Worm (Caenorhabditis elegans) whole organism, L3 larva: ENCODE data around the gene cyp-25A3.

ENCODE experiments used
- R02D3.7 ChIP-seq: fragments of 150-350 bp; optimal IDR thresholded peaks from 2 replicates; lab custom pipeline; 2014; ENCODE audit warnings: missing biosample characterization, missing genetic modification characterization
- ZK546.5 ChIP-seq: sonication (generic microtip); optimal IDR thresholded peaks from 2 replicates; lab custom pipeline; 2017; ENCODE audit warnings: missing biosample characterization, missing genetic modification characterization
- ama-1 ChIP-seq: fragments of 150-350 bp; optimal IDR thresholded peaks from 2 replicates; lab custom pipeline; 2018
- ceh-16 ChIP-seq: sonication (generic microtip); optimal IDR thresholded peaks from 2 replicates; lab custom pipeline; 2017; ENCODE audit warnings: missing biosample characterization, missing genetic modification characterization
- ceh-82 ChIP-seq: fragments of 150-350 bp; optimal IDR thresholded peaks from 2 replicates; lab custom pipeline; 2014; ENCODE audit warnings: missing biosample characterization, missing genetic modification characterization
- ceh-9 ChIP-seq: sonication (generic microtip); optimal IDR thresholded peaks from 2 replicates; lab custom pipeline; 2018; ENCODE audit warnings: missing biosample characterization, missing genetic modification characterization
- daf-12 ChIP-seq: fragments of 150-350 bp; optimal IDR thresholded peaks from 2 replicates; lab custom pipeline; 2014; ENCODE audit warnings: missing biosample characterization, missing genetic modification reagents, missing genetic modification characterization
- egl-5 ChIP-seq: fragments of 150-350 bp; optimal IDR thresholded peaks from 2 replicates; lab custom pipeline; 2017; ENCODE audit warnings: missing biosample characterization, missing genetic modification reagents, missing genetic modification characterization, inconsistent platforms
- elt-1 ChIP-seq: fragments of 150-350 bp; optimal IDR thresholded peaks from 2 replicates; lab custom pipeline; 2014; ENCODE audit warnings: missing biosample characterization, missing genetic modification characterization
- elt-2 ChIP-seq: sonication (generic microtip); optimal IDR thresholded peaks from 2 replicates; lab custom pipeline; 2016; ENCODE audit warnings: missing genetic modification reagents, mild to moderate bottlenecking, missing genetic modification characterization, missing compliant biosample characterization
- elt-3 ChIP-seq, 3 experiments: fragments of 150-350 bp in 1 of 3; sonication (generic microtip) in 2 of 3; optimal IDR thresholded peaks; 2 replicates in 2 of 3; 4 replicates in 1 of 3; lab custom pipeline; 2014 to 2017; ENCODE audit warnings: missing biosample characterization in 3 of 3, missing genetic modification characterization in 3 of 3
- eor-1 ChIP-seq, 2 experiments: fragments of 150-350 bp; optimal IDR thresholded peaks; 2 replicates each; lab custom pipeline; 2014 to 2018; ENCODE audit warnings: missing biosample characterization in 2 of 2, missing genetic modification characterization in 2 of 2
- fkh-2 ChIP-seq: fragments of 150-350 bp; optimal IDR thresholded peaks from 2 replicates; lab custom pipeline; 2014; ENCODE audit warnings: missing biosample characterization, missing genetic modification reagents, missing genetic modification characterization
- fos-1 ChIP-seq: fragments of 150-350 bp; optimal IDR thresholded peaks from 2 replicates; lab custom pipeline; 2014; ENCODE audit warnings: missing biosample characterization, missing genetic modification characterization
- jun-1 ChIP-seq: fragments of 150-350 bp; optimal IDR thresholded peaks from 2 replicates; lab custom pipeline; 2014; ENCODE audit warnings: missing biosample characterization, missing genetic modification reagents, missing genetic modification characterization
- lin-15B ChIP-seq: fragments of 150-350 bp; optimal IDR thresholded peaks from 2 replicates; lab custom pipeline; 2014; ENCODE audit warnings: missing biosample characterization, missing genetic modification characterization
- lin-39 ChIP-seq: fragments of 150-350 bp; optimal IDR thresholded peaks from 2 replicates; lab custom pipeline; 2018; ENCODE audit warnings: missing biosample characterization, missing genetic modification reagents, missing genetic modification characterization
- lsy-12 ChIP-seq: sonication (generic microtip); optimal IDR thresholded peaks from 2 replicates; lab custom pipeline; 2016; ENCODE audit warnings: mild to moderate bottlenecking, missing genetic modification characterization, missing compliant biosample characterization
- mdl-1 ChIP-seq: fragments of 150-350 bp; optimal IDR thresholded peaks from 2 replicates; lab custom pipeline; 2014; ENCODE audit warnings: missing biosample characterization, missing genetic modification characterization
- mml-1 ChIP-seq: fragments of 150-350 bp; sonication (generic microtip); optimal IDR thresholded peaks from 3 replicates; lab custom pipeline; 2014; ENCODE audit warnings: missing biosample characterization, missing genetic modification characterization
- nfya-1 ChIP-seq: sonication (generic microtip); optimal IDR thresholded peaks from 2 replicates; lab custom pipeline; 2017; ENCODE audit warnings: missing genetic modification characterization, mild to moderate bottlenecking, missing compliant biosample characterization, antibody characterized with exemption, moderate library complexity; ENCODE audit not compliant: insufficient read depth
- nhr-23 ChIP-seq: fragments of 150-350 bp; optimal IDR thresholded peaks from 2 replicates; lab custom pipeline; 2014; ENCODE audit warnings: missing biosample characterization, missing genetic modification reagents, missing genetic modification characterization
- nhr-237 ChIP-seq: fragments of 150-350 bp; optimal IDR thresholded peaks from 2 replicates; lab custom pipeline; 2014; ENCODE audit warnings: missing biosample characterization, missing genetic modification characterization
- nhr-25 ChIP-seq: sonication (generic microtip); optimal IDR thresholded peaks from 2 replicates; lab custom pipeline; 2017; ENCODE audit warnings: missing biosample characterization, missing genetic modification characterization
- nhr-28 ChIP-seq: fragments of 150-350 bp; optimal IDR thresholded peaks from 2 replicates; lab custom pipeline; 2014; ENCODE audit warnings: missing biosample characterization, missing genetic modification characterization
- nhr-43 ChIP-seq: sonication (generic microtip); optimal IDR thresholded peaks from 2 replicates; lab custom pipeline; 2016; ENCODE audit warnings: mild to moderate bottlenecking, missing genetic modification characterization, missing compliant biosample characterization; ENCODE audit not compliant: poor library complexity, severe bottlenecking
- pha-4 ChIP-seq: fragments of 150-350 bp; optimal IDR thresholded peaks from 2 replicates; lab custom pipeline; 2014; ENCODE audit warnings: missing biosample characterization, missing genetic modification reagents, missing genetic modification characterization
- pqm-1 ChIP-seq: fragments of 150-350 bp; optimal IDR thresholded peaks from 2 replicates; lab custom pipeline; 2017; ENCODE audit warnings: missing biosample characterization, missing genetic modification characterization, inconsistent platforms
- sea-2 ChIP-seq: fragments of 150-350 bp; sonication (generic microtip); optimal IDR thresholded peaks from 4 replicates; lab custom pipeline; 2014; ENCODE audit warnings: missing biosample characterization, missing genetic modification reagents, missing genetic modification characterization
- skn-1 ChIP-seq: fragments of 150-350 bp; optimal IDR thresholded peaks from 2 replicates; lab custom pipeline; 2014; ENCODE audit warnings: missing biosample characterization, missing genetic modification characterization
- snpc-4 ChIP-seq: fragments of 150-350 bp; optimal IDR thresholded peaks from 2 replicates; lab custom pipeline; 2014; ENCODE audit warnings: missing biosample characterization, missing genetic modification characterization
- tbx-2 ChIP-seq: sonication (generic microtip); optimal IDR thresholded peaks from 2 replicates; lab custom pipeline; 2016; ENCODE audit warnings: mild to moderate bottlenecking, missing genetic modification characterization, missing compliant biosample characterization
- unc-39 ChIP-seq: sonication (generic microtip); optimal IDR thresholded peaks from 4 replicates; lab custom pipeline; 2017; ENCODE audit warnings: missing biosample characterization, missing genetic modification characterization
- unc-62 ChIP-seq: fragments of 150-350 bp; sonication (generic microtip); optimal IDR thresholded peaks from 4 replicates; lab custom pipeline; 2014; ENCODE audit warnings: missing biosample characterization, missing genetic modification reagents, missing genetic modification characterization
- zag-1 ChIP-seq: fragments of 150-350 bp; optimal IDR thresholded peaks from 2 replicates; lab custom pipeline; 2014; ENCODE audit warnings: missing biosample characterization, missing genetic modification characterization

The cyp-25A3 gene

DNA sequence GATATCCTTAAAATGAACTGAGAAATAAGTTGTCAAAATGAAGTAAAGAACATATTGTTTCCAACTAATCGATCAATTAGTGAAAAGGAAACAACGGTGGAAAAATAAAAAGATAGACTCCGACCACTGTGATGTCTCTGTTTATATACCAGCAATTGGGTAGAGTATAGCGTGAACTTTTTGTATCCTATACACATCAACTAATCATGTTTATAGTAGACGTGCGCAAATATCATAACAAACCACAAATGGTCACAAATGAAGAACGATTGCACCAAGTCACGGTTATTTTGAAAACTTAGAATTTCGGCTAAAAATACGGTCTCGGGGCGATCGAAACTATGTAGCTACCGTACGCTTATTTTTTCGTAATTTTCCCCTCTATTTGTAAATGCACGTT lies at the start of gene cyp-25A3:
Gene cyp-25A3, minus strand, starts transcription at position 101 of the 400 bp plus-strand sequence.
- no peak for TF ChIP-seq fos-1 (tag; lab: Kevin White, UChicago)
- TF ChIP-seq elt-1, result no peak
- TF ChIP-seq sea-2 (GFP tag; lab: Kevin White, UChicago), result no peak
- TF ChIP-seq elt-3 (tag; optimal IDR thresholded peaks at IDR 0.05; lab: Kevin White, UChicago), result no peak
- TF ChIP-seq mdl-1 (tag; lab: Kevin White, UChicago), result no peak
- no peak for TF ChIP-seq ceh-16
- TF ChIP-seq nhr-43 (tag; lab: Kevin White, UChicago), result no peak
- no peak for TF ChIP-seq ama-1 (lab: Kevin White, UChicago)
- TF ChIP-seq egl-5 (tag; lab: Kevin White, UChicago), result no peak
- TF ChIP-seq lsy-12, result no peak
- TF ChIP-seq nhr-237, result no peak
- no peak for TF ChIP-seq R02D3.7 (tag; lab: Kevin White, UChicago)
- no peak for TF ChIP-seq mml-1 (tag; lab: Kevin White, UChicago)

DNA sequence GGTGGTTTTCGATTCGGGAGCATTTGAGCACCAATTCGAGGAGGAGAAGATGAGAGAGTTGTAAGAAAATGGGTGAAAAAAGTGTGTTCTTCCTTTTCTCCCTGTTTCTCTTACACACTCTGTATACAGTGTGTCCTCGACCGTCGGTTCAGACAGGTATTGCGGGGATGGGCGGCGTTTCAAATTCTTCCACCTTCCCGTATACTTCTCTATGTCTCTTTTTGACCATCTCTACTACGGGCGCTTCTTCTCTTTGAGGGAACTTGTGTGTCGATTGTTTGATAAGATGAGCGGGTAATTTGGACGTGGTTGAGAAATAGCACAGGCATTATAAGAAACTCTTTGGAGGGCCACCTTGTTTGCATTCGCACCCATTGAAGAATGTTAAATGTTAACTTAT lies 48.1 kb upstream of the cyp-25A3 start:
- TF ChIP-seq pqm-1, result peak; percentile 38
- TF ChIP-seq lin-15B, result peak; percentile 96
- no peak for TF ChIP-seq ceh-9
- TF ChIP-seq elt-2 (tag; lab: Kevin White, UChicago), result peak; percentile 66
- no peak for TF ChIP-seq egl-5 (tag; lab: Kevin White, UChicago)
- peak; percentile 79 for TF ChIP-seq pha-4 (tag; lab: Kevin White, UChicago)
- TF ChIP-seq nhr-23, result peak; percentile 43
- TF ChIP-seq nfya-1, result peak; percentile 35
- peak; percentile 53 for TF ChIP-seq nhr-25 (tag; lab: Kevin White, UChicago)

DNA sequence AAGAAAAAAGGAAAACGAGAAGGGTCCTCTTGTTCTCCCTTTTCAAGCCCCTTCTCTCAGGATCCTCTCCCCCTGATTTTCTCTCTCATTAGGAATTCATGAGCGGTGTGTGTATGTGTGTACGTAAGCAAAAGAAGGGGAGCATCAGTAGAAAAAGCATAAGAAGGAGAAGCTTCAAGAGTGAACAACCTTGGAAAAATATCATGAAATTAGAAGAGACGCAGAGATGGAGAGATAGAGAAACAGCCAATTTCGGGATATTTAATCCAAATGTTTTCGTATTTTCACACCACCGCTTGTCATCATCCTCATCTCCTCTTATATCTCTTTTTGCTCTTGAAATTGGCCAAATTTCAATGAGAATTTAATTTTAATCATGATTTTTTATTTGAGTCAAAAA lies 43.6 kb upstream of the cyp-25A3 start:
- no peak for TF ChIP-seq ama-1 (lab: Kevin White, UChicago)
- TF ChIP-seq egl-5 (tag; lab: Kevin White, UChicago), result no peak
- no peak for TF ChIP-seq ceh-82 (tag; lab: Kevin White, UChicago)
- no peak for TF ChIP-seq elt-2 (tag; lab: Kevin White, UChicago)
- no peak for TF ChIP-seq fkh-2 (tag; lab: Kevin White, UChicago)
- TF ChIP-seq nhr-28 (tag; lab: Kevin White, UChicago), result no peak
- TF ChIP-seq zag-1 (tag; lab: Kevin White, UChicago), result no peak
- no peak for TF ChIP-seq snpc-4 (tag; lab: Kevin White, UChicago)
- TF ChIP-seq jun-1 (tag; lab: Kevin White, UChicago), result no peak
- TF ChIP-seq mdl-1 (tag; lab: Kevin White, UChicago), result no peak
- TF ChIP-seq eor-1 (tag; optimal IDR thresholded peaks at IDR 0.05; lab: Kevin White, UChicago), result no peak

DNA sequence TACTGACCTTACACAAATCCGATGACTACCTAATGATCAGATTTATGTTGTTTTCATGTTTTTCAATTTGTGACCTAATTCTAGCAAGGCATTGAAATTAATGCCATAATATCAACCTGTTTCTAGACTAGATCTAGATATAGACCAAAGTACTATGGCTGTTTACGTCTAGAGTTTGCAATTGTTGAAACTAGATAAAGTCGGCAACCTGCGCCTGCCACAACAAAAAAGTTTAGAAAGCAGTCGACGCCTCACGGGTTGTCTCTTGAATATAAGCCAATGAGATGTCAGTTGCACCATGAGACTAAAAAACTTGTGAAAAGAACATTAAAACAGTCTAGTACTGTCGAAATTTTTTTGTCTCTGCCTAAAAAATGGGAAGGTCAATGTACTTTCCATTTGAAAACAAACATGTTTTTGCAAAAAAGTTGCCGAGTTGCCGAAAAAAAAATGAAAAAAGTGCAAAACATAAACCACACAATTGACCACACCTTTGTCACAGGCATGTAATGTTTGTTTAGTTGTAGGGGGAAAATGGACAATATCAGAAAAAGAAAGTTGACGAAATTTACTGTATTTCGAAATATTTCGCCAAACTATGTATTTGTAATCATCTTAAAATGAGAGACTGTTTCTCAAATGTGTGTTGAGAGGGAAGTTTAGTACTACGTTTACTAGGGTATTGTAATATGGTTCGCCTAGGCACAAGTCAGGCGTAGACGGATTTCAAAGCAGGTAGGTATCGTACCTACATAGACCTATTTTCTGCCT lies 39.6 kb upstream of the cyp-25A3 start:
- TF ChIP-seq pqm-1 (no peak), pha-4 (tag; lab: Kevin White, UChicago) (peak; percentile 26)
- TF ChIP-seq, all 47 proteins: peak for 1

DNA sequence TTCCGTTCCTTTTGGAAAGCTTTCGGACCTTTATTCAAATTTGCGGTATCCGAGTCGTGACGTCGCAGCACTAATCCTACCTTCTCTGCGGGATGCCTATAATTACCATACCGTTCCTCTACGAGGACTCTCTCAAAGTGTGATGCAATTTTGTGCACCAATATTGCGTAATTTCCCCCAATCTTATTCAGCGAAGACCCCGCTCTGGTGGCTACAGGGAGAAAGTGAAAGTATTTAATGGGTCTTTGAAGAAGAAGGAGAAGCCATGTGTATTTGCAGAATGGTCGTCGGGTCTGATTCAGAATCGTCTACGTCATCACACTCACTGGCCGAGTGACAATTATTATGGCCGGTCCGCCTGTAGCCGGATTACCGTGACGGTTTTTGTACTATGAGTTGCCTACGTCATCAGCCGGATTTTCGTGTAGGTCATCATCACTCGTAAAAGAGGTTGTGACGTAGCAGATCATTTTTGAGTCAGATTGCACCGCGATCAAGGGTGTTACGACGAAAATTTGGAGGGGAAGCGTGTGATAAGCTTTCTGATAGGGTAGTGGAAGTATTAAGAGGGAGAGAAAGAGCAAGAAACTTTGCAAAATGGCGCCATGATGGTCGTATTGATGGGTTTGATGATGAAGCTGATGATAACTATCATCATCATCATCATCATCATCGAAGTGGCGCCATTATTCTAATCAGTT lies 36.8 kb upstream of the cyp-25A3 start:
- no peak for TF ChIP-seq unc-39 (tag; lab: Kevin White, UChicago)
- TF ChIP-seq R02D3.7 (tag; lab: Kevin White, UChicago), result no peak
- no peak for TF ChIP-seq skn-1 (tag; lab: Kevin White, UChicago)
- peak; percentile 61 for TF ChIP-seq elt-2 (tag; lab: Kevin White, UChicago)
- no peak for TF ChIP-seq egl-5 (tag; lab: Kevin White, UChicago)
- TF ChIP-seq zag-1 (tag; lab: Kevin White, UChicago), result no peak
- peak; percentile 60 for TF ChIP-seq pqm-1
- peak; percentile 47 for TF ChIP-seq nhr-25 (tag; lab: Kevin White, UChicago)
- no peak for TF ChIP-seq nhr-23
- no peak for TF ChIP-seq ZK546.5 (tag; lab: Kevin White, UChicago)
- TF ChIP-seq lin-39 (tag; lab: Kevin White, UChicago), result no peak
- TF ChIP-seq unc-62, result no peak
- no peak for TF ChIP-seq tbx-2 (tag; lab: Kevin White, UChicago)
- TF ChIP-seq daf-12 (tag; lab: Kevin White, UChicago), result no peak
- TF ChIP-seq fkh-2 (tag; lab: Kevin White, UChicago), result no peak
- TF ChIP-seq nhr-237, result no peak
- no peak for TF ChIP-seq ceh-82 (tag; lab: Kevin White, UChicago)
- TF ChIP-seq, all 47 proteins: peak for 3
